Worm (Caenorhabditis elegans) whole organism, late embryonic: ENCODE data around the gene rars-1.

ENCODE experiments used
- C08G9.2 ChIP-seq: sonication (generic microtip); optimal IDR thresholded peaks from 2 replicates; lab custom pipeline; 2016; ENCODE audit warnings: mild to moderate bottlenecking, missing genetic modification characterization, moderate library complexity, missing compliant biosample characterization
- C38D4.7 ChIP-seq: fragments of 200-800 bp; sonication (Bioruptor generic); optimal IDR thresholded peaks from 2 replicates; lab custom pipeline; 2018; ENCODE audit warnings: mild to moderate bottlenecking, missing genetic modification characterization, moderate library complexity, missing compliant biosample characterization
- ama-1 ChIP-seq: fragments of 150-350 bp; optimal IDR thresholded peaks from 2 replicates; lab custom pipeline; 2014
- ceh-18 ChIP-seq: sonication (generic microtip); optimal IDR thresholded peaks from 2 replicates; lab custom pipeline; 2016; ENCODE audit warnings: missing genetic modification characterization, missing compliant biosample characterization
- ceh-19 ChIP-seq: fragments of 200-800 bp; sonication (Bioruptor generic); optimal IDR thresholded peaks from 2 replicates; lab custom pipeline; 2018; ENCODE audit warnings: mild to moderate bottlenecking, missing genetic modification characterization, missing compliant biosample characterization
- ceh-2 ChIP-seq: sonication (generic microtip); optimal IDR thresholded peaks from 2 replicates; lab custom pipeline; 2016; ENCODE audit warnings: missing genotype, missing genetic modification characterization, missing compliant biosample characterization
- ceh-30 ChIP-seq: fragments of 150-350 bp; optimal IDR thresholded peaks from 2 replicates; lab custom pipeline; 2014; ENCODE audit warnings: missing biosample characterization, missing genetic modification characterization
- ceh-31 ChIP-seq: sonication (generic microtip); optimal IDR thresholded peaks from 2 replicates; lab custom pipeline; 2016; ENCODE audit warnings: missing genetic modification characterization, missing compliant biosample characterization
- ceh-45 ChIP-seq: fragments of 200-800 bp; sonication (Bioruptor generic); IDR thresholded peaks from 2 replicates; pipeline ENCODE4 v1.3.6; 2022; ENCODE audit warnings: missing genetic modification reagents, missing genetic modification characterization, missing compliant biosample characterization
- ceh-48 ChIP-seq: sonication (generic microtip); optimal IDR thresholded peaks from 2 replicates; lab custom pipeline; 2016; ENCODE audit warnings: missing genetic modification characterization, inconsistent platforms, missing compliant biosample characterization
- ceh-6 ChIP-seq: fragments of 200-800 bp; sonication (Bioruptor generic); optimal IDR thresholded peaks from 2 replicates; lab custom pipeline; 2018; ENCODE audit warnings: mild to moderate bottlenecking, missing genetic modification characterization, missing compliant biosample characterization
- ceh-9 ChIP-seq: sonication (generic microtip); optimal IDR thresholded peaks from 2 replicates; lab custom pipeline; 2016; ENCODE audit warnings: mild to moderate bottlenecking, missing genetic modification characterization, inconsistent platforms, missing compliant biosample characterization
- che-1 ChIP-seq: sonication (generic microtip); optimal IDR thresholded peaks from 2 replicates; lab custom pipeline; 2016; ENCODE audit warnings: mild to moderate bottlenecking, missing genetic modification characterization, missing compliant biosample characterization
- dmd-4 ChIP-seq: sonication (generic microtip); optimal IDR thresholded peaks from 2 replicates; lab custom pipeline; 2016; ENCODE audit warnings: borderline replicate concordance, missing genetic modification characterization, missing compliant biosample characterization
- dve-1 ChIP-seq: sonication (generic microtip); optimal IDR thresholded peaks from 2 replicates; lab custom pipeline; 2017; ENCODE audit warnings: antibody characterized with exemption, mild to moderate bottlenecking, missing genetic modification characterization, missing compliant biosample characterization
- elt-2 ChIP-seq: sonication (generic microtip); optimal IDR thresholded peaks from 2 replicates; lab custom pipeline; 2016; ENCODE audit warnings: missing genetic modification reagents, missing genetic modification characterization, missing compliant biosample characterization
- elt-4 ChIP-seq: sonication (generic microtip); optimal IDR thresholded peaks from 2 replicates; lab custom pipeline; 2016; ENCODE audit warnings: missing genetic modification characterization, missing compliant biosample characterization
- ets-4 ChIP-seq: sonication (generic microtip); optimal IDR thresholded peaks from 2 replicates; lab custom pipeline; 2016; ENCODE audit warnings: missing genetic modification characterization, missing compliant biosample characterization
- eyg-1 ChIP-seq: sonication (generic microtip); optimal IDR thresholded peaks from 2 replicates; lab custom pipeline; 2016; ENCODE audit warnings: missing genotype, missing genetic modification characterization, missing compliant biosample characterization
- fkh-10 ChIP-seq: fragments of 150-350 bp; optimal IDR thresholded peaks from 2 replicates; lab custom pipeline; 2014; ENCODE audit warnings: missing biosample characterization, missing genetic modification reagents, missing genetic modification characterization
- gmeb-2 ChIP-seq: sonication (generic microtip); optimal IDR thresholded peaks from 2 replicates; lab custom pipeline; 2016; ENCODE audit warnings: missing genetic modification characterization, inconsistent platforms, missing compliant biosample characterization
- hlh-13 ChIP-seq: fragments of 200-800 bp; sonication (Bioruptor generic); optimal IDR thresholded peaks from 2 replicates; lab custom pipeline; 2018; ENCODE audit warnings: mild to moderate bottlenecking, missing genetic modification characterization, missing compliant biosample characterization
- hlh-15 ChIP-seq: sonication (generic microtip); optimal IDR thresholded peaks from 2 replicates; lab custom pipeline; 2016; ENCODE audit warnings: missing genetic modification characterization, missing compliant biosample characterization
- hlh-30 ChIP-seq: sonication (generic microtip); optimal IDR thresholded peaks from 2 replicates; lab custom pipeline; 2017; ENCODE audit warnings: antibody characterized with exemption, missing genetic modification characterization, missing compliant biosample characterization; ENCODE audit not compliant: insufficient read depth
- hlh-8 ChIP-seq: sonication (generic microtip); optimal IDR thresholded peaks from 2 replicates; lab custom pipeline; 2016; ENCODE audit warnings: missing genotype, missing genetic modification characterization, missing compliant biosample characterization
- lin-11 ChIP-seq: fragments of 200-800 bp; sonication (Bioruptor generic); optimal IDR thresholded peaks from 2 replicates; lab custom pipeline; 2018; ENCODE audit warnings: mild to moderate bottlenecking, missing genetic modification characterization, missing compliant biosample characterization
- mec-3 ChIP-seq: sonication (generic microtip); optimal IDR thresholded peaks from 2 replicates; lab custom pipeline; 2016; ENCODE audit warnings: borderline replicate concordance, missing genetic modification characterization, missing compliant biosample characterization
- nhr-11 ChIP-seq: fragments of 150-350 bp; optimal IDR thresholded peaks from 2 replicates; lab custom pipeline; 2014; ENCODE audit warnings: missing biosample characterization, missing genetic modification characterization
- npax-4 ChIP-seq: sonication (generic microtip); optimal IDR thresholded peaks from 2 replicates; lab custom pipeline; 2016; ENCODE audit warnings: missing genetic modification characterization, missing compliant biosample characterization
- odd-2 ChIP-seq: sonication (generic microtip); optimal IDR thresholded peaks from 2 replicates; lab custom pipeline; 2017; ENCODE audit warnings: antibody characterized with exemption, mild to moderate bottlenecking, missing genetic modification characterization, missing compliant biosample characterization
- pag-3 ChIP-seq: sonication (generic microtip); optimal IDR thresholded peaks from 2 replicates; lab custom pipeline; 2016; ENCODE audit warnings: missing compliant biosample characterization, missing genetic modification characterization, borderline replicate concordance
- pat-9 ChIP-seq: fragments of 200-800 bp; sonication (Bioruptor generic); optimal IDR thresholded peaks from 2 replicates; lab custom pipeline; 2018; ENCODE audit warnings: mild to moderate bottlenecking, missing genetic modification characterization, moderate library complexity, missing compliant biosample characterization
- pha-2 ChIP-seq: sonication (generic microtip); optimal IDR thresholded peaks from 2 replicates; lab custom pipeline; 2017; ENCODE audit warnings: mild to moderate bottlenecking, missing genetic modification characterization, missing compliant biosample characterization
- pros-1 ChIP-seq: fragments of 150-350 bp; optimal IDR thresholded peaks from 2 replicates; lab custom pipeline; 2014; ENCODE audit warnings: missing biosample characterization, missing genetic modification reagents, missing genetic modification characterization
- ref-2 ChIP-seq: sonication (generic microtip); optimal IDR thresholded peaks from 2 replicates; lab custom pipeline; 2016; ENCODE audit warnings: missing genetic modification characterization, missing compliant biosample characterization
- rnt-1 ChIP-seq: sonication (generic microtip); optimal IDR thresholded peaks from 2 replicates; lab custom pipeline; 2016; ENCODE audit warnings: missing genetic modification characterization, missing compliant biosample characterization
- sdc-2 ChIP-seq: sonication (generic microtip); optimal IDR thresholded peaks from 2 replicates; lab custom pipeline; 2016; ENCODE audit warnings: missing genotype, missing genetic modification characterization, missing compliant biosample characterization
- sox-2 ChIP-seq: fragments of 200-800 bp; sonication (Bioruptor generic); IDR thresholded peaks from 2 replicates; pipeline ENCODE4 v1.3.6; 2022; ENCODE audit warnings: missing genetic modification reagents, missing genetic modification characterization, missing compliant biosample characterization
- syd-9 ChIP-seq: sonication (generic microtip); optimal IDR thresholded peaks from 2 replicates; lab custom pipeline; 2016; ENCODE audit warnings: mild to moderate bottlenecking, missing genetic modification characterization, moderate library complexity, missing compliant biosample characterization
- ttx-3 ChIP-seq: sonication (generic microtip); optimal IDR thresholded peaks from 2 replicates; lab custom pipeline; 2016; ENCODE audit warnings: missing genetic modification reagents, missing genetic modification characterization, missing compliant biosample characterization
- unc-3 ChIP-seq, 2 experiments: fragments of 200-800 bp in 1 of 2; sonication (Bioruptor generic) in 1 of 2; sonication (generic microtip) in 1 of 2; conservative IDR thresholded peaks in 1 of 2; optimal IDR thresholded peaks in 1 of 2; 2 replicates each; pipeline versions ENCODE4 v1.3.6 to Lab custom; 2016 to 2022; ENCODE audit warnings: missing compliant biosample characterization in 2 of 2, missing genetic modification characterization in 2 of 2, missing genetic modification reagents in 1 of 2
- unc-86 ChIP-seq: sonication (generic microtip); optimal IDR thresholded peaks from 2 replicates; lab custom pipeline; 2016; ENCODE audit warnings: missing genetic modification characterization, missing compliant biosample characterization
- zip-5 ChIP-seq: sonication (generic microtip); optimal IDR thresholded peaks from 2 replicates; lab custom pipeline; 2016; ENCODE audit warnings: missing genetic modification characterization, missing compliant biosample characterization

The rars-1 gene

ce11 chrIII:4899728-4900127, 17.2 kb downstream of the rars-1 start (continued):
- TF ChIP-seq unc-3 (GFP tag; conservative IDR thresholded peaks at IDR 0.05; lab: Robert Waterston, UW) (0 out of 2 replicates have a peak, but pooled peaks have one; percentile 37), unc-3 (tag; optimal IDR thresholded peaks at IDR 0.05; lab: Kevin White, UChicago) (peak; percentile 85), mec-3 (tag; lab: Kevin White, UChicago) (no peak), npax-4 (tag; lab: Kevin White, UChicago) (no peak), ceh-9 (tag; lab: Kevin White, UChicago) (no peak), dve-1 (tag; lab: Kevin White, UChicago) (peak; percentile 93), ceh-45 (GFP tag; lab: Robert Waterston, UW) (no peak), ceh-19 (GFP tag; lab: Kevin White, UChicago) (peak; percentile 56), hlh-13 (GFP tag; lab: Kevin White, UChicago) (no peak), gmeb-2 (peak; percentile 10), nhr-11 (no peak), pha-2 (tag; lab: Kevin White, UChicago) (peak; percentile 43), pros-1 (peak; percentile 92), che-1 (no peak), pat-9 (tag; lab: Kevin White, UChicago) (peak; percentile 46), fkh-10 (GFP tag; lab: Kevin White, UChicago) (peak; percentile 72), hlh-8 (peak; percentile 40), syd-9 (tag; lab: Kevin White, UChicago) (peak; percentile 70), ceh-18 (tag; lab: Kevin White, UChicago) (peak; percentile 99), ref-2 (tag; lab: Kevin White, UChicago) (peak; percentile 96), zip-5 (tag; lab: Kevin White, UChicago) (no peak), C08G9.2 (tag; lab: Kevin White, UChicago) (peak; percentile 60), rnt-1 (tag; lab: Kevin White, UChicago) (peak; percentile 98), unc-86 (tag; lab: Kevin White, UChicago) (peak; percentile 54), ttx-3 (tag; lab: Kevin White, UChicago) (no peak), ama-1 (lab: Kevin White, UChicago) (no peak), sdc-2 (tag; lab: Kevin White, UChicago) (peak; percentile 75), ceh-48 (tag; lab: Kevin White, UChicago) (peak; percentile 23), sox-2 (no peak; the same call in 1 of the 2 replicates), ets-4 (peak; percentile 99), elt-4 (tag; lab: Kevin White, UChicago) (no peak), pag-3 (tag; lab: Kevin White, UChicago) (no peak), hlh-30 (tag; lab: Kevin White, UChicago) (peak; percentile 98), C38D4.7 (GFP tag; lab: Kevin White, UChicago) (no peak), ceh-31 (tag; lab: Kevin White, UChicago) (peak; percentile 98), ceh-6 (GFP tag; lab: Kevin White, UChicago) (peak; percentile 53), odd-2 (tag; lab: Kevin White, UChicago) (no peak), elt-2 (tag; lab: Kevin White, UChicago) (peak; percentile 70), ceh-30 (tag; lab: Kevin White, UChicago) (peak; percentile 5), eyg-1 (tag; lab: Kevin White, UChicago) (peak; percentile 25), hlh-15 (tag; lab: Kevin White, UChicago) (no peak), dmd-4 (peak; percentile 85), lin-11 (no peak), ceh-2 (peak; percentile 70)
